Fruit fly (Drosophila melanogaster) whole organism, embryonic: ENCODE measurements around the gene ph-p.

ENCODE experiments used
- Awh ChIP-seq: fragments of 200-800 bp; sonication (Bioruptor generic); IDR thresholded peaks from 2 replicates; pipeline ENCODE4, ENCODE4 v1.3.6; 2022; ENCODE audit warnings: missing biosample characterization, missing genetic modification characterization
- Blimp-1 ChIP-seq: fragments of 200-800 bp; sonication (Bioruptor generic); optimal IDR thresholded peaks from 3 replicates; lab custom pipeline; 2018; ENCODE audit warnings: missing biosample characterization, missing genetic modification characterization, mild to moderate bottlenecking, moderate library complexity, missing genetic modification reagents
- CG10147 ChIP-seq: fragments of 200-800 bp; sonication (Bioruptor generic); optimal IDR thresholded peaks from 2 replicates; lab custom pipeline; 2019; ENCODE audit warnings: missing biosample characterization, mild to moderate bottlenecking, missing genetic modification characterization, moderate library complexity
- CG11504 ChIP-seq: fragments of 200-800 bp; sonication (Bioruptor generic); optimal IDR thresholded peaks from 3 replicates; lab custom pipeline; 2019; ENCODE audit warnings: missing biosample characterization, mild to moderate bottlenecking, missing genetic modification characterization, moderate library complexity
- CG12219 ChIP-seq: fragments of 200-800 bp; sonication (Bioruptor generic); optimal IDR thresholded peaks from 3 replicates; lab custom pipeline; 2018; ENCODE audit warnings: missing biosample characterization, mild to moderate bottlenecking, missing genetic modification characterization
- CG14860 ChIP-seq: fragments of 200-800 bp; sonication (Bioruptor generic); IDR thresholded peaks from 3 replicates; pipeline ENCODE4 v1.3.6; 2022; ENCODE audit warnings: missing biosample characterization, missing genetic modification characterization; ENCODE audit not compliant: partially characterized antibody
- CG15601 ChIP-seq: fragments of 200-800 bp; sonication (Bioruptor generic); optimal IDR thresholded peaks from 3 replicates; lab custom pipeline; 2019; ENCODE audit warnings: missing biosample characterization, mild to moderate bottlenecking, missing genetic modification characterization, moderate library complexity
- CG1602 ChIP-seq: fragments of 200-800 bp; sonication (Bioruptor generic); optimal IDR thresholded peaks from 3 replicates; lab custom pipeline; 2016; ENCODE audit warnings: missing biosample characterization, missing genetic modification characterization
- CG17385 ChIP-seq: fragments of 200-800 bp; sonication (Bioruptor generic); optimal IDR thresholded peaks from 3 replicates; lab custom pipeline; 2018; ENCODE audit warnings: missing biosample characterization, mild to moderate bottlenecking, missing genetic modification characterization
- CG17568 ChIP-seq: fragments of 200-800 bp; sonication (Bioruptor generic); optimal IDR thresholded peaks from 2 replicates; lab custom pipeline; 2018; ENCODE audit warnings: missing biosample characterization, mild to moderate bottlenecking, missing genetic modification characterization, moderate library complexity
- CG2116 ChIP-seq: fragments of 200-800 bp; sonication (Bioruptor generic); optimal IDR thresholded peaks from 3 replicates; lab custom pipeline; 2018; ENCODE audit warnings: missing biosample characterization, mild to moderate bottlenecking, missing genetic modification characterization
- CG3163 ChIP-seq: fragments of 200-800 bp; sonication (Bioruptor generic); optimal IDR thresholded peaks from 3 replicates; lab custom pipeline; 2016; ENCODE audit warnings: missing biosample characterization, missing genetic modification characterization
- CG32767 ChIP-seq: fragments of 200-800 bp; sonication (Bioruptor generic); IDR thresholded peaks from 2 replicates; pipeline ENCODE4 v1.3.6; 2022; ENCODE audit warnings: missing biosample characterization, missing genetic modification characterization
- CG34376 ChIP-seq: fragments of 200-800 bp; sonication (Bioruptor generic); optimal IDR thresholded peaks from 2 replicates; lab custom pipeline; 2018; ENCODE audit warnings: missing biosample characterization, mild to moderate bottlenecking, missing genetic modification characterization
- CG6813 ChIP-seq: fragments of 200-800 bp; sonication (Bioruptor generic); optimal IDR thresholded peaks from 2 replicates; lab custom pipeline; 2017; ENCODE audit warnings: missing biosample characterization, missing genetic modification characterization, mild to moderate bottlenecking, moderate library complexity, missing genetic modification reagents
- CG7745 ChIP-seq: fragments of 200-800 bp; sonication (Bioruptor generic); optimal IDR thresholded peaks from 2 replicates; lab custom pipeline; 2018; ENCODE audit warnings: missing biosample characterization, mild to moderate bottlenecking, missing genetic modification characterization, moderate library complexity
- CG8089 ChIP-seq: fragments of 200-800 bp; sonication (Bioruptor generic); optimal IDR thresholded peaks from 3 replicates; lab custom pipeline; 2016; ENCODE audit warnings: missing biosample characterization, missing genetic modification characterization
- CG8281 ChIP-seq: fragments of 200-800 bp; sonication (Bioruptor generic); optimal IDR thresholded peaks from 2 replicates; lab custom pipeline; 2018; ENCODE audit warnings: missing biosample characterization, mild to moderate bottlenecking, missing genetic modification characterization, moderate library complexity
- CG9727 ChIP-seq: fragments of 200-800 bp; sonication (Bioruptor generic); optimal IDR thresholded peaks from 3 replicates; lab custom pipeline; 2017; ENCODE audit warnings: missing biosample characterization, mild to moderate bottlenecking, missing genetic modification characterization
- D ChIP-seq, 2 experiments: fragments of 200-800 bp in 1 of 2; fragments of >200 bp in 1 of 2; sonication (Bioruptor generic) in 1 of 2; optimal IDR thresholded peaks; 2 replicates in 1 of 2; 3 replicates in 1 of 2; lab custom pipeline; 2017; ENCODE audit warnings: mild to moderate bottlenecking in 1 of 2, missing biosample characterization in 1 of 2, missing genetic modification characterization in 1 of 2, missing genetic modification reagents in 1 of 2
- Doc3 ChIP-seq: fragments of 200-800 bp; sonication (Bioruptor generic); IDR thresholded peaks from 3 replicates; pipeline ENCODE4 v1.3.6; 2022; ENCODE audit warnings: missing biosample characterization, missing genetic modification characterization; ENCODE audit not compliant: partially characterized antibody
- Dp ChIP-seq: fragments of 200-800 bp; sonication (Bioruptor generic); optimal IDR thresholded peaks from 2 replicates; lab custom pipeline; 2018; ENCODE audit warnings: missing biosample characterization, mild to moderate bottlenecking, missing genetic modification characterization, moderate library complexity
- H2.0 ChIP-seq: fragments of 200-800 bp; sonication (Bioruptor generic); IDR thresholded peaks from 2 replicates; pipeline ENCODE4 v1.3.6; 2022; ENCODE audit warnings: missing biosample characterization, missing genetic modification characterization
- HLHmδ ChIP-seq: fragments of 200-800 bp; sonication (Bioruptor generic); optimal IDR thresholded peaks from 2 replicates; lab custom pipeline; 2018; ENCODE audit warnings: missing biosample characterization, mild to moderate bottlenecking, missing genetic modification characterization, moderate library complexity
- Meics ChIP-seq: fragments of 200-800 bp; sonication (Bioruptor generic); optimal IDR thresholded peaks from 2 replicates; lab custom pipeline; 2017; ENCODE audit warnings: missing biosample characterization, mild to moderate bottlenecking, missing genetic modification characterization
- Nf-YA ChIP-seq: fragments of 200-800 bp; sonication (Bioruptor generic); IDR thresholded peaks from 2 replicates; pipeline ENCODE4 v1.3.6; 2022; ENCODE audit warnings: missing biosample characterization, missing genetic modification characterization
- Six4 ChIP-seq: fragments of 200-800 bp; sonication (Bioruptor generic); optimal IDR thresholded peaks from 2 replicates; lab custom pipeline; 2016; ENCODE audit warnings: missing biosample characterization, missing genetic modification characterization
- Spps ChIP-seq: fragments of 200-800 bp; sonication (Bioruptor generic); optimal IDR thresholded peaks from 2 replicates; lab custom pipeline; 2018; ENCODE audit warnings: missing biosample characterization, mild to moderate bottlenecking, missing genetic modification characterization
- Usf ChIP-seq: fragments of 200-800 bp; sonication (Bioruptor generic); optimal IDR thresholded peaks from 2 replicates; lab custom pipeline; 2017; ENCODE audit warnings: missing genotype, missing biosample characterization, missing genetic modification characterization
- ash1 ChIP-seq: fragments of 200-800 bp; sonication (Bioruptor generic); optimal IDR thresholded peaks from 2 replicates; lab custom pipeline; 2018; ENCODE audit warnings: missing biosample characterization, mild to moderate bottlenecking, missing genetic modification characterization
- bbx ChIP-seq: fragments of 200-800 bp; sonication (Bioruptor generic); IDR thresholded peaks from 2 replicates; pipeline ENCODE4 v1.3.6; 2022; ENCODE audit warnings: missing biosample characterization, missing genetic modification characterization; ENCODE audit not compliant: partially characterized antibody
- cas ChIP-seq: fragments of 200-800 bp; sonication (Bioruptor generic); IDR thresholded peaks from 2 replicates; pipeline ENCODE4 v1.3.6; 2022; ENCODE audit warnings: missing biosample characterization, missing genetic modification characterization
- caup ChIP-seq: fragments of 200-800 bp; sonication (Bioruptor generic); optimal IDR thresholded peaks from 3 replicates; lab custom pipeline; 2017; ENCODE audit warnings: missing biosample characterization, mild to moderate bottlenecking, missing genetic modification characterization, moderate library complexity; ENCODE audit not compliant: severe bottlenecking
- cg ChIP-seq: fragments of 200-800 bp; sonication (Bioruptor generic); optimal IDR thresholded peaks from 3 replicates; lab custom pipeline; 2019; ENCODE audit warnings: missing biosample characterization, mild to moderate bottlenecking, missing genetic modification characterization, moderate library complexity
- ci ChIP-seq: fragments of 200-800 bp; sonication (Bioruptor generic); IDR thresholded peaks from 3 replicates; pipeline ENCODE4 v1.3.6; 2022; ENCODE audit warnings: missing biosample characterization, missing genetic modification characterization
- cwo ChIP-seq: fragments of 200-800 bp; sonication (Bioruptor generic); optimal IDR thresholded peaks from 3 replicates; lab custom pipeline; 2017; ENCODE audit warnings: missing biosample characterization, missing genetic modification characterization, mild to moderate bottlenecking, moderate library complexity, missing genetic modification reagents
- dmrt99B ChIP-seq: fragments of 200-800 bp; sonication (Bioruptor generic); optimal IDR thresholded peaks from 2 replicates; lab custom pipeline; 2018; ENCODE audit warnings: missing biosample characterization, mild to moderate bottlenecking, missing genetic modification characterization, moderate library complexity
- dysf ChIP-seq: fragments of 200-800 bp; sonication (Bioruptor generic); IDR thresholded peaks from 3 replicates; pipeline ENCODE4 v1.3.6; 2022; ENCODE audit warnings: missing biosample characterization, missing genetic modification characterization
- hb ChIP-seq: fragments of 200-800 bp; sonication (Bioruptor generic); IDR thresholded peaks from 3 replicates; pipeline ENCODE4 v1.3.6; 2022; ENCODE audit warnings: missing biosample characterization, missing genetic modification characterization; ENCODE audit not compliant: partially characterized antibody
- insv ChIP-seq, 2 experiments: fragments of 200-800 bp; sonication (Bioruptor generic); optimal IDR thresholded peaks; 3 replicates each; lab custom pipeline; 2016 to 2018; ENCODE audit warnings: missing biosample characterization in 2 of 2, missing genetic modification characterization in 2 of 2
- pan ChIP-seq, 4 experiments: fragments of >200 bp in 3 of 4; fragments of 200-800 bp in 1 of 4; sonication (Bioruptor generic) in 1 of 4; optimal IDR thresholded peaks in 3 of 4; IDR thresholded peaks in 1 of 4; 2 replicates each; pipeline versions ENCODE4 v1.3.6 to Lab custom; 2017 to 2022; ENCODE audit warnings: missing biosample characterization in 2 of 4, missing genetic modification characterization in 2 of 4, mixed read lengths in 1 of 4
- ttk ChIP-seq: fragments of 200-800 bp; sonication (Bioruptor generic); IDR thresholded peaks from 2 replicates; pipeline ENCODE4 v2.1.2; 2022; ENCODE audit warnings: missing biosample characterization, missing genetic modification characterization
- unpg ChIP-seq: fragments of 200-800 bp; sonication (Bioruptor generic); optimal IDR thresholded peaks from 3 replicates; lab custom pipeline; 2018; ENCODE audit warnings: missing biosample characterization, mild to moderate bottlenecking, missing genetic modification characterization, moderate library complexity
- vnd ChIP-seq: fragments of 200-800 bp; sonication (Bioruptor generic); IDR thresholded peaks from 3 replicates; pipeline ENCODE4 v1.3.6; 2022; ENCODE audit warnings: missing biosample characterization, missing genetic modification characterization; ENCODE audit not compliant: partially characterized antibody
- vvl ChIP-seq: fragments of 200-800 bp; sonication (Bioruptor generic); IDR thresholded peaks from 2 replicates; pipeline ENCODE4 v1.3.6; 2022; ENCODE audit warnings: missing biosample characterization, missing genetic modification characterization
- zf30C ChIP-seq: fragments of 200-800 bp; sonication (Bioruptor generic); optimal IDR thresholded peaks from 3 replicates; lab custom pipeline; 2018; ENCODE audit warnings: missing biosample characterization, mild to moderate bottlenecking, missing genetic modification characterization

ph-p gene

DNA sequence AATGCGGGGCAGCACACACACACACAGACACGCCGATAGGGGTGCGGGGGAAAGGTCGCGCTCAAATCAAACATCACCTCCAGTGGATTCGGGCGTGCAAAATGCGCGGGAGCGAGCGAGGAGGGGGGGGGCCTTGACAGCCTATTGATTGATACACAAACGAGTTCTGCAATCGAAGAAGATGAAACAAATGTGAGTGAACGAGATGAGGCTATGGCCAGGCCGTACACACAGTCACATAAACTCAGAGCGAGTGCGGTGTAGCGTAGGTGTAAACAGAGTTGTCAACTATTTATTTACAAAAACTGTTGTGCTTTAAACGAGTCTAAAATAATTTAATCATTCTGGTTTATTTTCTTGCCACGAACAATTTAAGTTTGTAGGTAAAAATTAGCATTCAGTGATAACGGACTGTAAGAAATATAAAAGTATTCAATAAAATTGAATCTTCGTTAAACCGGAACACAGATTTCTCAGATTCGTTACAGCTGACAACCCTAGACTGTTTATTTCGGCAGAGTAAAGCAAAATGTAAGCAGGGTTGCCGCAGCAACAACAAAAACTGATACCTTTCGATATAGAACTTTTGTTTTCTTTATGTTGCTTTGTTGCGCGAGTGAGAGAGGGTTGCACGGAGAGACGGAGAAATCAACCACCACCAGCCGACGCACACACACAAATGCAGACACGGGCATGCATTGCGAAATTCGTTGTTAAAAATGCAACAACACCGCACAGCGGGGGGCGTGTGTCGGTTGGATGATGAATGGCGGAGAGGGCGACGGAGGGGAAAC, 3.0 kb downstream of the ph-p start (continued):
- peak; percentile 73 for TF ChIP-seq H2.0 (GFP tag; lab: Robert Waterston, UW)
- no peak for TF ChIP-seq bbx (GFP tag; lab: Robert Waterston, UW)
- TF ChIP-seq HLHmδ (GFP tag; lab: Kevin White, UChicago), result peak; percentile 37
- TF ChIP-seq CG10147, result peak; percentile 87
- peak; percentile 86 for TF ChIP-seq CG32767 (GFP tag; lab: Robert Waterston, UW)
- no peak for TF ChIP-seq Doc3 (GFP tag; lab: Robert Waterston, UW)
- peak; percentile 91 for TF ChIP-seq caup
- peak; percentile 42 for TF ChIP-seq CG7745
- peak; percentile 93 for TF ChIP-seq dmrt99B
- peak; percentile 91 for TF ChIP-seq Meics (GFP tag; lab: Kevin White, UChicago)
- peak; percentile 85 for TF ChIP-seq Spps
- TF ChIP-seq CG8089, result peak; percentile 65
- no peak for TF ChIP-seq zf30C (GFP tag; lab: Kevin White, UChicago)
- peak; percentile 89 for TF ChIP-seq Blimp-1 (GFP tag; lab: Kevin White, UChicago)
- TF ChIP-seq dysf (GFP tag; lab: Robert Waterston, UW), result peak; percentile 92
- TF ChIP-seq CG1602 (GFP tag; lab: Kevin White, UChicago), result peak; percentile 84
- TF ChIP-seq D (optimal IDR thresholded peaks at IDR 0.05; lab: Kevin White, UChicago), result no peak
- peak; percentile 89 for TF ChIP-seq D (GFP tag; optimal IDR thresholded peaks at IDR 0.05; lab: Kevin White, UChicago)
- peak; percentile 71; the same call in 1 of the 2 replicates for TF ChIP-seq Awh (GFP tag; lab: Robert Waterston, UW)
- TF ChIP-seq CG34376 (GFP tag; lab: Kevin White, UChicago), result peak; percentile 91
- TF ChIP-seq CG3163, result peak; percentile 47
- TF ChIP-seq CG17568 (GFP tag; lab: Kevin White, UChicago), result peak; percentile 93
- peak; percentile 87 for TF ChIP-seq CG6813 (GFP tag; lab: Kevin White, UChicago)
- no peak for TF ChIP-seq CG14860 (GFP tag; lab: Robert Waterston, UW)
- no peak for TF ChIP-seq hb (GFP tag; lab: Robert Waterston, UW)
- peak; percentile 87 for TF ChIP-seq ci (GFP tag; lab: Robert Waterston, UW)
- peak; percentile 12 to 68 for TF ChIP-seq insv (GFP tag; optimal IDR thresholded peaks at IDR 0.05; lab: Kevin White, UChicago)
- peak; percentile 88 for TF ChIP-seq CG15601 (tag; lab: Kevin White, UChicago)
- TF ChIP-seq cas (GFP tag; lab: Robert Waterston, UW), result 0 out of 2 replicates have a peak, but pooled peaks have one; percentile 40
- peak; percentile 91 for TF ChIP-seq CG9727
- peak; percentile 93 for TF ChIP-seq CG11504 (tag; lab: Kevin White, UChicago)
- TF ChIP-seq Six4 (GFP tag; lab: Kevin White, UChicago), result peak; percentile 77
- peak; percentile 73 for TF ChIP-seq ttk (GFP tag; lab: Robert Waterston, UW)
- no peak for TF ChIP-seq vnd
- peak; percentile 89 for TF ChIP-seq CG17385 (GFP tag; lab: Kevin White, UChicago)
- no peak for TF ChIP-seq Dp (GFP tag; lab: Kevin White, UChicago)
- TF ChIP-seq pan (optimal IDR thresholded peaks at IDR 0.05; lab: Kevin White, UChicago), result no peak
- TF ChIP-seq pan (GFP tag; optimal IDR thresholded peaks at IDR 0.05 in 1 of 2, IDR thresholded peaks at IDR 0.05 in 1 of 2), result peak in 1 of 2 experiments; percentile 90
- TF ChIP-seq unpg, result peak; percentile 95
- peak; percentile 86 for TF ChIP-seq CG12219 (GFP tag; lab: Kevin White, UChicago)
- peak; percentile 74 for TF ChIP-seq Usf (GFP tag; lab: Kevin White, UChicago)
- peak; percentile 79 for TF ChIP-seq CG8281
- peak; percentile 88 for TF ChIP-seq cwo
- peak; percentile 40 for TF ChIP-seq ash1 (GFP tag; lab: Kevin White, UChicago)
- TF ChIP-seq CG2116 (GFP tag; lab: Kevin White, UChicago), result peak; percentile 59
- peak; percentile 69 for TF ChIP-seq cg (GFP tag; lab: Kevin White, UChicago)
- TF ChIP-seq vvl (GFP tag; lab: Robert Waterston, UW), result peak; percentile 90
- TF ChIP-seq Nf-YA, result peak; percentile 59
